Fruit fly (Drosophila melanogaster) whole organism, embryonic: ENCODE measurements around the gene IntS6.

ENCODE experiments used
- ATbp ChIP-seq: fragments of 200-800 bp; sonication (Bioruptor generic); optimal IDR thresholded peaks from 2 replicates; lab custom pipeline; 2017; ENCODE audit warnings: missing biosample characterization, mild to moderate bottlenecking, missing genetic modification characterization, missing genetic modification reagents
- Bteb2 ChIP-seq: fragments of 200-800 bp; sonication (Bioruptor generic); optimal IDR thresholded peaks from 2 replicates; lab custom pipeline; 2016; ENCODE audit warnings: missing biosample characterization, missing genetic modification characterization
- CG10462 ChIP-seq: fragments of 200-800 bp; sonication (Bioruptor generic); optimal IDR thresholded peaks from 2 replicates; lab custom pipeline; 2016; ENCODE audit warnings: missing biosample characterization, missing genetic modification characterization
- CG10979 ChIP-seq: fragments of 200-800 bp; sonication (Bioruptor generic); optimal IDR thresholded peaks from 2 replicates; lab custom pipeline; 2018; ENCODE audit warnings: missing biosample characterization, mild to moderate bottlenecking, missing genetic modification characterization, moderate library complexity
- CG11695 ChIP-seq: fragments of 200-800 bp; sonication (Bioruptor generic); IDR thresholded peaks from 3 replicates; pipeline ENCODE4 v1.3.6; 2022; ENCODE audit warnings: missing biosample characterization, missing genetic modification characterization
- CG11723 ChIP-seq: fragments of 200-800 bp; sonication (Bioruptor generic); optimal IDR thresholded peaks from 2 replicates; lab custom pipeline; 2017; ENCODE audit warnings: missing biosample characterization, mild to moderate bottlenecking, missing genetic modification characterization
- CG12071 ChIP-seq: fragments of 200-800 bp; sonication (Bioruptor generic); optimal IDR thresholded peaks from 3 replicates; lab custom pipeline; 2018; ENCODE audit warnings: missing biosample characterization, mild to moderate bottlenecking, missing genetic modification characterization
- CG18262 ChIP-seq: fragments of 200-800 bp; optimal IDR thresholded peaks from 3 replicates; lab custom pipeline; 2019; ENCODE audit warnings: missing biosample characterization, mild to moderate bottlenecking, missing genetic modification characterization, moderate library complexity
- CG2116 ChIP-seq: fragments of 200-800 bp; sonication (Bioruptor generic); optimal IDR thresholded peaks from 3 replicates; lab custom pipeline; 2018; ENCODE audit warnings: missing biosample characterization, mild to moderate bottlenecking, missing genetic modification characterization
- CG33213 ChIP-seq: fragments of 200-800 bp; sonication (Bioruptor generic); optimal IDR thresholded peaks from 3 replicates; lab custom pipeline; 2016; ENCODE audit warnings: missing biosample characterization, missing genetic modification characterization
- CG3407 ChIP-seq: fragments of 200-800 bp; sonication (Bioruptor generic); optimal IDR thresholded peaks from 2 replicates; lab custom pipeline; 2018; ENCODE audit warnings: missing biosample characterization, mild to moderate bottlenecking, missing genetic modification characterization
- CG42726 ChIP-seq: fragments of 200-800 bp; sonication (Bioruptor generic); IDR thresholded peaks from 2 replicates; pipeline ENCODE4 v1.3.6; 2022; ENCODE audit warnings: missing biosample characterization, missing genetic modification characterization; ENCODE audit not compliant: partially characterized antibody
- CG7372 ChIP-seq: fragments of 200-800 bp; sonication (Bioruptor generic); IDR thresholded peaks from 2 replicates; pipeline ENCODE4 v1.3.6; 2022; ENCODE audit warnings: missing biosample characterization, missing genetic modification characterization
- CG7745 ChIP-seq: fragments of 200-800 bp; sonication (Bioruptor generic); optimal IDR thresholded peaks from 2 replicates; lab custom pipeline; 2018; ENCODE audit warnings: missing biosample characterization, mild to moderate bottlenecking, missing genetic modification characterization, moderate library complexity
- CG8281 ChIP-seq: fragments of 200-800 bp; sonication (Bioruptor generic); optimal IDR thresholded peaks from 2 replicates; lab custom pipeline; 2018; ENCODE audit warnings: missing biosample characterization, mild to moderate bottlenecking, missing genetic modification characterization, moderate library complexity
- CG9609 ChIP-seq: fragments of 200-800 bp; sonication (Bioruptor generic); optimal IDR thresholded peaks from 3 replicates; lab custom pipeline; 2016; ENCODE audit warnings: missing biosample characterization, missing genetic modification characterization
- CG9727 ChIP-seq: fragments of 200-800 bp; sonication (Bioruptor generic); optimal IDR thresholded peaks from 3 replicates; lab custom pipeline; 2017; ENCODE audit warnings: missing biosample characterization, mild to moderate bottlenecking, missing genetic modification characterization
- CoRest ChIP-seq: fragments of 200-800 bp; sonication (Bioruptor generic); optimal IDR thresholded peaks from 3 replicates; lab custom pipeline; 2018; ENCODE audit warnings: missing biosample characterization, mild to moderate bottlenecking, missing genetic modification characterization, moderate library complexity
- Dbx ChIP-seq: fragments of 200-800 bp; sonication (Bioruptor generic); IDR thresholded peaks from 3 replicates; pipeline ENCODE4 v1.3.6; 2022; ENCODE audit warnings: missing biosample characterization, missing genetic modification characterization
- Max ChIP-seq: fragments of 200-800 bp; sonication (Bioruptor generic); optimal IDR thresholded peaks from 2 replicates; lab custom pipeline; 2016; ENCODE audit warnings: missing biosample characterization, mild to moderate bottlenecking, missing genetic modification characterization
- Mes4 ChIP-seq: fragments of 200-800 bp; sonication (Bioruptor generic); optimal IDR thresholded peaks from 2 replicates; lab custom pipeline; 2016; ENCODE audit warnings: missing biosample characterization, missing genetic modification characterization
- NfI ChIP-seq: fragments of 200-800 bp; sonication (Bioruptor generic); optimal IDR thresholded peaks from 3 replicates; lab custom pipeline; 2018; ENCODE audit warnings: missing biosample characterization, mild to moderate bottlenecking, missing genetic modification characterization, moderate library complexity
- Oaz ChIP-seq: fragments of 200-800 bp; sonication (Bioruptor generic); IDR thresholded peaks from 2 replicates; pipeline ENCODE4 v1.3.6; 2022; ENCODE audit warnings: missing biosample characterization, missing genetic modification characterization
- Oli ChIP-seq: fragments of 200-800 bp; sonication (Bioruptor generic); optimal IDR thresholded peaks from 2 replicates; lab custom pipeline; 2018; ENCODE audit warnings: missing biosample characterization, mild to moderate bottlenecking, missing genetic modification characterization, moderate library complexity
- Opbp ChIP-seq: fragments of 200-800 bp; sonication (Bioruptor generic); IDR thresholded peaks from 3 replicates; pipeline ENCODE4 v1.3.6; 2022; ENCODE audit warnings: missing biosample characterization, missing genetic modification characterization; ENCODE audit not compliant: partially characterized antibody
- Pdp1 ChIP-seq, 2 experiments: fragments of 200-800 bp; sonication (Bioruptor generic); optimal IDR thresholded peaks; 3 replicates each; lab custom pipeline; 2016; ENCODE audit warnings: missing biosample characterization in 2 of 2, missing genetic modification characterization in 2 of 2, mild to moderate bottlenecking in 1 of 2, moderate library complexity in 1 of 2
- Scr ChIP-seq: fragments of 200-800 bp; sonication (Bioruptor generic); IDR thresholded peaks from 2 replicates; pipeline ENCODE4 v1.3.6; 2022; ENCODE audit warnings: missing biosample characterization, missing genetic modification characterization; ENCODE audit not compliant: partially characterized antibody
- Spps ChIP-seq: fragments of 200-800 bp; sonication (Bioruptor generic); optimal IDR thresholded peaks from 2 replicates; lab custom pipeline; 2018; ENCODE audit warnings: missing biosample characterization, mild to moderate bottlenecking, missing genetic modification characterization
- Sry-δ ChIP-seq: fragments of 200-800 bp; sonication (Bioruptor generic); optimal IDR thresholded peaks from 2 replicates; lab custom pipeline; 2016; ENCODE audit warnings: missing biosample characterization, missing genetic modification characterization
- Stat92E ChIP-seq, 3 experiments: fragments of >200 bp in 2 of 3; fragments of 200-800 bp in 1 of 3; sonication (Bioruptor generic) in 1 of 3; optimal IDR thresholded peaks; 2 replicates each; lab custom pipeline; 2017 to 2019; ENCODE audit warnings: missing biosample characterization in 3 of 3, missing genetic modification characterization in 3 of 3, mild to moderate bottlenecking in 1 of 3, moderate library complexity in 1 of 3
- Usf ChIP-seq: fragments of 200-800 bp; sonication (Bioruptor generic); optimal IDR thresholded peaks from 2 replicates; lab custom pipeline; 2017; ENCODE audit warnings: missing genotype, missing biosample characterization, missing genetic modification characterization
- bowl ChIP-seq: fragments of 200-800 bp; sonication (Bioruptor generic); IDR thresholded peaks from 2 replicates; pipeline ENCODE4 v1.3.6; 2022; ENCODE audit warnings: missing biosample characterization, missing genetic modification characterization
- br ChIP-seq: fragments of >200 bp; optimal IDR thresholded peaks from 2 replicates; lab custom pipeline; 2017
- chinmo ChIP-seq: fragments of 200-800 bp; sonication (Bioruptor generic); IDR thresholded peaks from 4 replicates; pipeline ENCODE4 v1.3.6; 2022; ENCODE audit warnings: missing biosample characterization, missing genetic modification characterization; ENCODE audit not compliant: partially characterized antibody
- ci ChIP-seq: fragments of 200-800 bp; sonication (Bioruptor generic); IDR thresholded peaks from 3 replicates; pipeline ENCODE4 v1.3.6; 2022; ENCODE audit warnings: missing biosample characterization, missing genetic modification characterization
- fru ChIP-seq: fragments of >200 bp; optimal IDR thresholded peaks from 2 replicates; lab custom pipeline; 2017
- gsb ChIP-seq: fragments of 200-800 bp; sonication (Bioruptor generic); IDR thresholded peaks from 2 replicates; pipeline ENCODE4 v1.3.6; 2022; ENCODE audit warnings: missing biosample characterization, missing genetic modification characterization
- ken ChIP-seq: fragments of 200-800 bp; sonication (Bioruptor generic); IDR thresholded peaks from 3 replicates; pipeline ENCODE4 v1.3.6; 2022; ENCODE audit warnings: missing biosample characterization, missing genetic modification characterization
- nau ChIP-seq: fragments of 200-800 bp; sonication (Bioruptor generic); optimal IDR thresholded peaks from 3 replicates; lab custom pipeline; 2017; ENCODE audit warnings: missing biosample characterization, mild to moderate bottlenecking, missing genetic modification characterization, missing genetic modification reagents
- nerfin-2 ChIP-seq: fragments of 200-800 bp; sonication (Bioruptor generic); IDR thresholded peaks from 2 replicates; pipeline ENCODE4 v1.3.6; 2022; ENCODE audit warnings: missing biosample characterization, missing genetic modification characterization; ENCODE audit not compliant: partially characterized antibody
- pnt ChIP-seq: fragments of 200-800 bp; sonication (Bioruptor generic); optimal IDR thresholded peaks from 3 replicates; lab custom pipeline; 2016; ENCODE audit warnings: missing biosample characterization, missing genetic modification characterization
- pros ChIP-seq: fragments of 200-800 bp; sonication (Bioruptor generic); optimal IDR thresholded peaks from 3 replicates; lab custom pipeline; 2019; ENCODE audit warnings: missing biosample characterization, mild to moderate bottlenecking, missing genetic modification characterization, moderate library complexity
- rib ChIP-seq: fragments of 200-800 bp; sonication (Bioruptor generic); IDR thresholded peaks from 2 replicates; pipeline ENCODE4 v1.3.6; 2022; ENCODE audit warnings: missing biosample characterization, missing genetic modification characterization
- sens ChIP-seq: fragments of 200-800 bp; sonication (Bioruptor generic); peaks from one replicate; lab custom pipeline; 2016; ENCODE audit warnings: missing biosample characterization, missing genetic modification characterization
- slp2 ChIP-seq: fragments of 200-800 bp; sonication (Bioruptor generic); optimal IDR thresholded peaks from 2 replicates; lab custom pipeline; 2016; ENCODE audit warnings: missing biosample characterization, missing genetic modification characterization
- unpg ChIP-seq: fragments of 200-800 bp; sonication (Bioruptor generic); optimal IDR thresholded peaks from 3 replicates; lab custom pipeline; 2018; ENCODE audit warnings: missing biosample characterization, mild to moderate bottlenecking, missing genetic modification characterization, moderate library complexity
- z ChIP-seq: fragments of 200-800 bp; sonication (Bioruptor generic); IDR thresholded peaks from 3 replicates; pipeline ENCODE4 v1.3.6; 2022; ENCODE audit warnings: missing biosample characterization, missing genetic modification characterization

IntS6 gene

DNA sequence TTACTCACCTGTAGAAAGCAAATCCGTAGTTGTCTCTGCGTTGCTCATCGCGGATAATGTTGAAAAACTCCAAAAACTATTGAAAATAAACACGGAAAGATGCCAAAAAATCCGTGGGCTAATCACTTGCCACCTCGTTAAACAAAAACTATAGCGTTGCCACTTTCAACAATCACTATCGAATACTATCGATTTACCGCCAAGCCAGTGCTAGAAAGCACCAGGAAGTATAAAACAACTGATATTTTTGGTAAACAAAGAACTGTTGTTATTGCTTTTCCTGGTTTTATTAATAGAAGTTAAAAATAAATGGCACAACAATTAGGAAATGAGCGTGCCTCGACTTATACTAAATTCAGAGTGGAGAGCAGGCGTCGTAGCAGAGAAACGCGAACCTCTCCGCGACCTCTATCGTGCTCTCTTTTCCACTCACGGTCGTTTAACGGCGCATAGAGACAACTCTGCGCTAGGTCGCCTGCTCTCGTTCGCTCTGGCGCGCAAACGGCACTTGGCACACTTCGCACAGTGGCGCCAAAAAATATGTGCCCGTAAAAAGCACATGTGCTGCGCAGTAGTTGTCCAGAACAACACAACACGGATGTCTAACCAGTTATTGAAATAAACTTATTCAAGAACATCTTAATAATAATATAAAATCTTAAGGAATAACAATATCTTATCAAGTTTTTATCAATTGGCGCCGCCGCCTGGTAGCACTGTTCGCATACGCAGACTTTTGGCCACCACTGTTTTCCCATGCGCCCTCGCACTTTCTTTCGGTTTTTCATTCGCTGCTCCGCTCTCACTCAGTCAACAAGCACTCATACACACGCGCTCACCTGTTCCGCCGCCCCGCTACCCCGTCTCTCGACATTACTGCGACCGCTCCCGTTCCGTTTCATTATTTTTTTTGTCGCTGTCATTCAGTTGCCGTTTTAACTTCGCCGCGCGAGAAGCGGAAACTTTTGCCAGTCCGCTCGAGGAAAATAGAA, 8.1 kb upstream of the IntS6 start, which contains the start of the genes lin-52 and CG15771 (continued):
- TF ChIP-seq pros (GFP tag; lab: Kevin White, UChicago) (peak; percentile 89), nau (peak; percentile 95), Dbx (GFP tag; lab: Robert Waterston, UW) (peak; percentile 95), CG42726 (GFP tag; lab: Robert Waterston, UW) (0 out of 2 replicates have a peak, but pooled peaks have one; percentile 37), pnt (GFP tag; lab: Kevin White, UChicago) (peak; percentile 62), CG12071 (peak; percentile 88), unpg (GFP tag; lab: Kevin White, UChicago) (peak; percentile 94), CG3407 (GFP tag; lab: Kevin White, UChicago) (peak; percentile 89), CG9609 (GFP tag; lab: Kevin White, UChicago) (peak; percentile 2), ATbp (peak; percentile 95), CG2116 (peak; percentile 67), br (no peak), nerfin-2 (GFP tag; lab: Robert Waterston, UW) (0 out of 2 replicates have a peak, but pooled peaks have one; percentile 40), Spps (tag; lab: Kevin White, UChicago) (peak; percentile 84), CG7372 (GFP tag; lab: Robert Waterston, UW) (peak; percentile 94), chinmo (peak; percentile 88; the same call in 2 of the 4 replicates), NfI (GFP tag; lab: Kevin White, UChicago) (peak; percentile 94), gsb (GFP tag; lab: Robert Waterston, UW) (peak; percentile 92), CG8281 (peak; percentile 80), Stat92E (GFP tag; optimal IDR thresholded peaks at IDR 0.05; lab: Kevin White, UChicago) (peak in 1 of 3 experiments; percentile 82), Bteb2 (GFP tag; lab: Kevin White, UChicago) (peak; percentile 40), Oli (tag; lab: Kevin White, UChicago) (peak; percentile 97), CG11723 (peak; percentile 94), ci (GFP tag; lab: Robert Waterston, UW) (peak; percentile 94), Max (GFP tag; lab: Kevin White, UChicago) (peak; percentile 95), CG18262 (peak; percentile 94), ken (GFP tag; lab: Robert Waterston, UW) (peak; percentile 94), CG10462 (GFP tag; lab: Kevin White, UChicago) (peak; percentile 90), Usf (GFP tag; lab: Kevin White, UChicago) (peak; percentile 92), CG7745 (tag; lab: Kevin White, UChicago) (peak; percentile 39), fru (lab: Kevin White, UChicago) (no peak), Sry-δ (peak; percentile 74), bowl (GFP tag; lab: Robert Waterston, UW) (peak; percentile 81; the same call in 1 of the 2 replicates), Scr (GFP tag; lab: Robert Waterston, UW) (peak; percentile 71), CG11695 (GFP tag; lab: Robert Waterston, UW) (peak; percentile 97), Mes4 (peak; percentile 60), z (GFP tag; lab: Robert Waterston, UW) (peak; percentile 76), Oaz (GFP tag; lab: Robert Waterston, UW) (peak; percentile 94), rib (peak; percentile 91), CG10979 (tag; lab: Kevin White, UChicago) (peak; percentile 94), slp2 (GFP tag; lab: Kevin White, UChicago) (peak; percentile 67), CG33213 (peak; percentile 18), sens (peak; percentile 97), Opbp (GFP tag; lab: Robert Waterston, UW) (no peak), CoRest (tag; lab: Kevin White, UChicago) (peak; percentile 96), CG9727 (GFP tag; lab: Kevin White, UChicago) (peak; percentile 97), Pdp1 (GFP tag; optimal IDR thresholded peaks at IDR 0.05; lab: Kevin White, UChicago) (peak; percentile 63 to 86)
